Fruit fly (Drosophila melanogaster) whole organism, prepupa: ENCODE data around the gene CG14721.

Experiments used
- Blimp-1 ChIP-seq: fragments of 200-800 bp; sonication (Bioruptor generic); optimal IDR thresholded peaks from 3 replicates; lab custom pipeline; 2017; ENCODE audit warnings: missing biosample characterization, missing genetic modification characterization, mild to moderate bottlenecking, moderate library complexity, missing genetic modification reagents
- CG10631 ChIP-seq: fragments of 200-800 bp; sonication (Bioruptor generic); optimal IDR thresholded peaks from 2 replicates; lab custom pipeline; 2016; ENCODE audit warnings: missing biosample characterization, missing genetic modification characterization
- CG10669 ChIP-seq: fragments of 200-800 bp; sonication (Bioruptor generic); optimal IDR thresholded peaks from 3 replicates; lab custom pipeline; 2018; ENCODE audit warnings: missing biosample characterization, mild to moderate bottlenecking, missing genetic modification characterization, moderate library complexity
- CG11294 ChIP-seq: fragments of 200-800 bp; sonication (Bioruptor generic); IDR thresholded peaks from 2 replicates; pipeline ENCODE4 v1.3.6; 2022; ENCODE audit warnings: missing biosample characterization, missing genetic modification characterization
- CG11902 ChIP-seq: fragments of 200-800 bp; sonication (Bioruptor generic); optimal IDR thresholded peaks from 3 replicates; lab custom pipeline; 2016; ENCODE audit warnings: missing biosample characterization, missing genetic modification characterization
- CG15336 ChIP-seq: fragments of 200-800 bp; sonication (Bioruptor generic); IDR thresholded peaks from 2 replicates; pipeline ENCODE4 v1.3.6; 2022; ENCODE audit warnings: missing biosample characterization, missing genetic modification characterization
- CG1621 ChIP-seq: fragments of 200-800 bp; sonication (Bioruptor generic); optimal IDR thresholded peaks from 3 replicates; lab custom pipeline; 2018; ENCODE audit warnings: missing biosample characterization, mild to moderate bottlenecking, missing genetic modification characterization
- CG16779 ChIP-seq: fragments of 200-800 bp; sonication (Bioruptor generic); optimal IDR thresholded peaks from 3 replicates; lab custom pipeline; 2017; ENCODE audit warnings: missing biosample characterization, mild to moderate bottlenecking, missing genetic modification characterization
- CG3032 ChIP-seq: fragments of 200-800 bp; optimal IDR thresholded peaks from 2 replicates; lab custom pipeline; 2019; ENCODE audit warnings: missing biosample characterization, mild to moderate bottlenecking, missing genetic modification characterization, moderate library complexity
- CG31627 ChIP-seq: fragments of 200-800 bp; sonication (Bioruptor generic); optimal IDR thresholded peaks from 3 replicates; lab custom pipeline; 2016; ENCODE audit warnings: missing biosample characterization, missing genetic modification characterization
- CG32006 ChIP-seq: fragments of 200-800 bp; sonication (Bioruptor generic); optimal IDR thresholded peaks from 3 replicates; lab custom pipeline; 2017; ENCODE audit warnings: missing biosample characterization, mild to moderate bottlenecking, missing genetic modification characterization
- CG34406 ChIP-seq: fragments of 200-800 bp; sonication (Bioruptor generic); optimal IDR thresholded peaks from 3 replicates; lab custom pipeline; 2016; ENCODE audit warnings: missing biosample characterization, missing genetic modification characterization
- CG3919 ChIP-seq: fragments of 200-800 bp; sonication (Bioruptor generic); optimal IDR thresholded peaks from 3 replicates; lab custom pipeline; 2016; ENCODE audit warnings: missing biosample characterization, missing genetic modification characterization
- CG4318 ChIP-seq: fragments of 200-800 bp; sonication (Bioruptor generic); optimal IDR thresholded peaks from 3 replicates; lab custom pipeline; 2017; ENCODE audit warnings: missing biosample characterization, mild to moderate bottlenecking, missing genetic modification characterization
- CG6163 ChIP-seq: fragments of 200-800 bp; sonication (Bioruptor generic); IDR thresholded peaks from 3 replicates; pipeline ENCODE4 v1.3.6; 2022; ENCODE audit warnings: missing biosample characterization, missing genetic modification characterization
- CG6276 ChIP-seq: fragments of 200-800 bp; sonication (Bioruptor generic); optimal IDR thresholded peaks from 2 replicates; lab custom pipeline; 2017; ENCODE audit warnings: missing biosample characterization, mild to moderate bottlenecking, missing genetic modification characterization
- CG6808 ChIP-seq: fragments of 200-800 bp; sonication (Bioruptor generic); optimal IDR thresholded peaks from 3 replicates; lab custom pipeline; 2017; ENCODE audit warnings: missing biosample characterization, missing genetic modification characterization, mild to moderate bottlenecking, moderate library complexity, missing genetic modification reagents
- CG6854 ChIP-seq: fragments of 200-800 bp; sonication (Bioruptor generic); optimal IDR thresholded peaks from 2 replicates; lab custom pipeline; 2017; ENCODE audit warnings: missing biosample characterization, mild to moderate bottlenecking, missing genetic modification characterization
- CG7368 ChIP-seq: fragments of 200-800 bp; sonication (Bioruptor generic); optimal IDR thresholded peaks from 3 replicates; lab custom pipeline; 2016; ENCODE audit warnings: missing biosample characterization, missing genetic modification characterization
- CG8119 ChIP-seq: fragments of 200-800 bp; sonication (Bioruptor generic); IDR thresholded peaks from 3 replicates; pipeline ENCODE4 v1.3.6; 2022; ENCODE audit warnings: missing biosample characterization, missing genetic modification characterization
- CG8319 ChIP-seq: fragments of 200-800 bp; sonication (Bioruptor generic); optimal IDR thresholded peaks from 3 replicates; lab custom pipeline; 2016; ENCODE audit warnings: missing biosample characterization, missing genetic modification characterization
- CG8632 ChIP-seq: fragments of 200-800 bp; sonication (Bioruptor generic); optimal IDR thresholded peaks from 3 replicates; lab custom pipeline; 2016; ENCODE audit warnings: missing biosample characterization, missing genetic modification characterization
- CG9139 ChIP-seq: fragments of 200-800 bp; sonication (Bioruptor generic); optimal IDR thresholded peaks from 3 replicates; lab custom pipeline; 2017; ENCODE audit warnings: missing biosample characterization, mild to moderate bottlenecking, missing genetic modification characterization
- Eip75B ChIP-seq: fragments of 200-800 bp; sonication (Bioruptor generic); optimal IDR thresholded peaks from 3 replicates; lab custom pipeline; 2016; ENCODE audit warnings: missing biosample characterization, missing genetic modification characterization
- Eip78C ChIP-seq: fragments of 200-800 bp; sonication (Bioruptor generic); peaks from one replicate; lab custom pipeline; 2016; ENCODE audit warnings: missing biosample characterization, missing genetic modification characterization
- Ets21C ChIP-seq: fragments of 200-800 bp; sonication (Bioruptor generic); optimal IDR thresholded peaks from 3 replicates; lab custom pipeline; 2016; ENCODE audit warnings: missing biosample characterization, missing genetic modification characterization
- Ets96B ChIP-seq: fragments of 200-800 bp; optimal IDR thresholded peaks from 2 replicates; lab custom pipeline; 2019; ENCODE audit warnings: missing biosample characterization, mild to moderate bottlenecking, missing genetic modification characterization, moderate library complexity
- Gug ChIP-seq: fragments of 200-800 bp; sonication (Bioruptor generic); IDR thresholded peaks from 2 replicates; pipeline ENCODE4 v1.3.6; 2022; ENCODE audit warnings: missing biosample characterization, missing genetic modification characterization
- Hr4 ChIP-seq: fragments of 200-800 bp; sonication (Bioruptor generic); optimal IDR thresholded peaks from 3 replicates; lab custom pipeline; 2016; ENCODE audit warnings: missing biosample characterization, missing genetic modification characterization
- Sox102F ChIP-seq: fragments of 200-800 bp; sonication (Bioruptor generic); optimal IDR thresholded peaks from 2 replicates; lab custom pipeline; 2016; ENCODE audit warnings: missing biosample characterization, mild to moderate bottlenecking, missing genetic modification characterization
- Sox14 ChIP-seq: fragments of 200-800 bp; sonication (Bioruptor generic); optimal IDR thresholded peaks from 3 replicates; lab custom pipeline; 2016; ENCODE audit warnings: missing biosample characterization, missing genetic modification characterization
- achi ChIP-seq: fragments of 200-800 bp; sonication (Bioruptor generic); optimal IDR thresholded peaks from 3 replicates; lab custom pipeline; 2016; ENCODE audit warnings: missing biosample characterization, missing genetic modification characterization
- dsx ChIP-seq: fragments of 200-800 bp; optimal IDR thresholded peaks from 3 replicates; lab custom pipeline; 2019; ENCODE audit warnings: missing biosample characterization, mild to moderate bottlenecking, missing genetic modification characterization, moderate library complexity; ENCODE audit not compliant: poor library complexity, severe bottlenecking
- esn ChIP-seq: fragments of 200-800 bp; sonication (Bioruptor generic); optimal IDR thresholded peaks from 2 replicates; lab custom pipeline; 2016; ENCODE audit warnings: missing biosample characterization, mild to moderate bottlenecking, missing genetic modification characterization, moderate library complexity
- fkh ChIP-seq: fragments of 200-800 bp; sonication (Bioruptor generic); optimal IDR thresholded peaks from 3 replicates; lab custom pipeline; 2017; ENCODE audit warnings: missing biosample characterization, mild to moderate bottlenecking, missing genetic modification characterization, moderate library complexity
- lz ChIP-seq: fragments of 200-800 bp; sonication (Bioruptor generic); optimal IDR thresholded peaks from 3 replicates; lab custom pipeline; 2016; ENCODE audit warnings: missing biosample characterization, missing genetic modification characterization
- net ChIP-seq: fragments of 200-800 bp; sonication (Bioruptor generic); optimal IDR thresholded peaks from 3 replicates; lab custom pipeline; 2016; ENCODE audit warnings: missing biosample characterization, missing genetic modification characterization
- pdm3 ChIP-seq: fragments of 200-800 bp; sonication (Bioruptor generic); optimal IDR thresholded peaks from 3 replicates; lab custom pipeline; 2016; ENCODE audit warnings: missing biosample characterization, missing genetic modification characterization
- ss ChIP-seq, 2 experiments: fragments of 200-800 bp; sonication (Bioruptor generic); optimal IDR thresholded peaks; 2 replicates in 1 of 2; 3 replicates in 1 of 2; lab custom pipeline; 2017 to 2018; ENCODE audit warnings: mild to moderate bottlenecking in 2 of 2, missing biosample characterization in 2 of 2, missing genetic modification characterization in 2 of 2, moderate library complexity in 1 of 2
- svp ChIP-seq: fragments of 200-800 bp; sonication (Bioruptor generic); peaks from one replicate; lab custom pipeline; 2016; ENCODE audit warnings: missing biosample characterization, missing genetic modification characterization
- topi ChIP-seq: fragments of 200-800 bp; sonication (Bioruptor generic); optimal IDR thresholded peaks from 3 replicates; lab custom pipeline; 2016; ENCODE audit warnings: missing biosample characterization, missing genetic modification characterization
- vri ChIP-seq: fragments of 200-800 bp; sonication (Bioruptor generic); optimal IDR thresholded peaks from 3 replicates; lab custom pipeline; 2016; ENCODE audit warnings: missing biosample characterization, mild to moderate bottlenecking, missing genetic modification characterization

Gene CG14721

dm6 chr3R:11761718-11762117 lies 26.5 kb downstream of the CG14721 start:
- TF ChIP-seq CG34406 = no peak
- TF ChIP-seq vri (GFP tag; lab: Kevin White, UChicago) = peak; percentile 4
- no peak for TF ChIP-seq Ets21C (GFP tag; lab: Kevin White, UChicago)
- no peak for TF ChIP-seq svp (GFP tag; lab: Kevin White, UChicago)

- no peak for TF ChIP-seq Ets21C (GFP tag; lab: Kevin White, UChicago)
- TF ChIP-seq fkh (GFP tag; lab: Kevin White, UChicago) = peak; percentile 43
- TF ChIP-seq ss (GFP tag; optimal IDR thresholded peaks at IDR 0.05; lab: Kevin White, UChicago) = peak; percentile 0 to 6
- peak; percentile 67 for TF ChIP-seq vri (GFP tag; lab: Kevin White, UChicago)
- no peak for TF ChIP-seq CG16779 (tag; lab: Kevin White, UChicago)
- no peak for TF ChIP-seq CG6276 (GFP tag; lab: Kevin White, UChicago)
Observed at dm6 chr3R:11762500-11762899, 27.3 kb downstream of the CG14721 start.

dm6 chr3R:11763494-11764278 lies 28.4 kb downstream of the CG14721 start:
- TF ChIP-seq Gug (GFP tag; lab: Robert Waterston, UW) (no peak), CG32006 (GFP tag; lab: Kevin White, UChicago) (no peak), Eip78C (GFP tag; lab: Kevin White, UChicago) (peak; percentile 72), CG31627 (GFP tag; lab: Kevin White, UChicago) (no peak), dsx (peak; percentile 64), CG8632 (no peak), achi (GFP tag; lab: Kevin White, UChicago) (no peak), CG6808 (GFP tag; lab: Kevin White, UChicago) (peak; percentile 47), fkh (GFP tag; lab: Kevin White, UChicago) (no peak), CG1621 (peak; percentile 93), CG6854 (peak; percentile 63), ss (GFP tag; optimal IDR thresholded peaks at IDR 0.05; lab: Kevin White, UChicago) (peak; percentile 25 to 54), CG4318 (no peak)

- TF ChIP-seq vri (GFP tag; lab: Kevin White, UChicago) (peak; percentile 80), CG3032 (tag; lab: Kevin White, UChicago) (peak; percentile 6), Sox14 (GFP tag; lab: Kevin White, UChicago) (peak; percentile 66), net (GFP tag; lab: Kevin White, UChicago) (peak; percentile 70), Eip78C (GFP tag; lab: Kevin White, UChicago) (peak; percentile 51), CG8319 (no peak), pdm3 (GFP tag; lab: Kevin White, UChicago) (no peak), Eip75B (GFP tag; lab: Kevin White, UChicago) (peak; percentile 52), Ets21C (GFP tag; lab: Kevin White, UChicago) (no peak), svp (GFP tag; lab: Kevin White, UChicago) (no peak), Hr4 (GFP tag; lab: Kevin White, UChicago) (no peak), CG9139 (GFP tag; lab: Kevin White, UChicago) (peak; percentile 73), CG6163 (no peak), CG7368 (GFP tag; lab: Kevin White, UChicago) (peak; percentile 47), ss (GFP tag; optimal IDR thresholded peaks at IDR 0.05; lab: Kevin White, UChicago) (peak; percentile 69), CG10631 (GFP tag; lab: Kevin White, UChicago) (no peak), CG11294 (no peak), CG6276 (GFP tag; lab: Kevin White, UChicago) (no peak), CG8119 (GFP tag; lab: Robert Waterston, UW) (no peak), CG11902 (no peak), dsx (peak; percentile 32), CG6808 (GFP tag; lab: Kevin White, UChicago) (peak; percentile 61), Blimp-1 (peak; percentile 24), fkh (GFP tag; lab: Kevin White, UChicago) (peak; percentile 28), CG15336 (no peak), esn (GFP tag; lab: Kevin White, UChicago) (peak; percentile 34), Sox102F (GFP tag; lab: Kevin White, UChicago) (peak; percentile 61), CG3919 (GFP tag; lab: Kevin White, UChicago) (peak; percentile 54), Ets96B (peak; percentile 28), CG10669 (GFP tag; lab: Kevin White, UChicago) (no peak), lz (GFP tag; lab: Kevin White, UChicago) (peak; percentile 8), topi (GFP tag; lab: Kevin White, UChicago) (peak; percentile 31), CG34406 (no peak), CG16779 (tag; lab: Kevin White, UChicago) (peak; percentile 70)
Observed at dm6 chr3R:11764279-11764880, 29.1 kb downstream of the CG14721 start, which contains the start of gene Lk6. Gene Lk6 (minus strand): TSS chr3R:11764457.
